Worm (Caenorhabditis elegans): ENCODE measurements around the gene Y45G12B.2.
A peak's percentile ranks its signal among the peaks of the same experiment; 100 is the strongest.

The Y45G12B.2 gene

ce11 chrV:2666600-2666999, 28.0 kb upstream of the Y45G12B.2 start, which contains the start of gene W02G9.4:
Gene W02G9.4 (plus strand): TSS chrV:2666900.
- no peak for TF ChIP-seq lin-13 (GFP tag; optimal IDR thresholded peaks at IDR 0.05)
- TF ChIP-seq ces-1 (GFP tag; optimal IDR thresholded peaks at IDR 0.05): no peak
- no peak for TF ChIP-seq nhr-47 (tag; optimal IDR thresholded peaks at IDR 0.05)
- TF ChIP-seq ztf-4 (tag; optimal IDR thresholded peaks at IDR 0.05): no peak
- no peak for TF ChIP-seq nhr-19 (GFP tag; conservative IDR thresholded peaks at IDR 0.05)
- TF ChIP-seq F16B12.6 (tag; optimal IDR thresholded peaks at IDR 0.05): no peak

- no peak for TF ChIP-seq efl-1 (optimal IDR thresholded peaks at IDR 0.05)
- TF ChIP-seq efl-1 (GFP tag; optimal IDR thresholded peaks at IDR 0.05 in 1 of 2): peak in 1 of 2 experiments; percentile 50
- TF ChIP-seq lin-13 (GFP tag; optimal IDR thresholded peaks at IDR 0.05): no peak
Observed at ce11 chrV:2671155-2671554, 23.4 kb upstream of the Y45G12B.2 start, which contains the start of gene kel-8. Gene kel-8 (plus strand): TSS chrV:2671455.

ce11 chrV:2672603-2673002, 22.0 kb upstream of the Y45G12B.2 start, which contains the start of gene W02G9.3:
Gene W02G9.3 (plus strand): TSS chrV:2672986.
- TF ChIP-seq hlh-17 (GFP tag; optimal IDR thresholded peaks at IDR 0.05; ENCODE audit: borderline replicate concordance): no peak
- TF ChIP-seq fos-1 (tag; optimal IDR thresholded peaks at IDR 0.05): peak; percentile 68
- TF ChIP-seq lin-35 (GFP tag; optimal IDR thresholded peaks at IDR 0.05): peak; percentile 87 to 95
- no peak for TF ChIP-seq sptf-1 (tag; optimal IDR thresholded peaks at IDR 0.05)
- peak; percentile 56 for TF ChIP-seq sox-4 (tag; optimal IDR thresholded peaks at IDR 0.05)
- TF ChIP-seq ceh-63 (GFP tag; optimal IDR thresholded peaks at IDR 0.05): no peak
- peak; percentile 66 to 89 (median 81) for TF ChIP-seq ceh-82 (tag; optimal IDR thresholded peaks at IDR 0.05)
- peak; percentile 47 for TF ChIP-seq jun-1 (tag; optimal IDR thresholded peaks at IDR 0.05)
- peak; percentile 86 to 94 for TF ChIP-seq efl-1 (optimal IDR thresholded peaks at IDR 0.05)
- TF ChIP-seq efl-1 (GFP tag; optimal IDR thresholded peaks at IDR 0.05 in 1 of 2): peak; percentile 90 to 99
- peak; percentile 80 for TF ChIP-seq blmp-1 (tag; optimal IDR thresholded peaks at IDR 0.05)
- TF ChIP-seq sup-37 (GFP tag; optimal IDR thresholded peaks at IDR 0.05): no peak
- TF ChIP-seq mep-1 (tag; optimal IDR thresholded peaks at IDR 0.05): peak; percentile 89
- peak; percentile 88 for TF ChIP-seq dsc-1 (tag; optimal IDR thresholded peaks at IDR 0.05)
- TF ChIP-seq lin-13 (GFP tag; optimal IDR thresholded peaks at IDR 0.05): peak; percentile 82
- no peak for TF ChIP-seq mab-9 (GFP tag; IDR thresholded peaks at IDR 0.05)
- peak in 1 of 2 experiments; percentile 61 for TF ChIP-seq mdl-1 (tag; optimal IDR thresholded peaks at IDR 0.05)
- TF ChIP-seq nhr-20 (tag; optimal IDR thresholded peaks at IDR 0.05): peak; percentile 76
- peak; percentile 45 for TF ChIP-seq F16B12.6 (tag; optimal IDR thresholded peaks at IDR 0.05)
- TF ChIP-seq snpc-4 (tag; optimal IDR thresholded peaks at IDR 0.05): peak; percentile 17
- TF ChIP-seq unc-86 (tag; optimal IDR thresholded peaks at IDR 0.05): peak; percentile 66
- peak in 1 of 6 experiments; percentile 66 for TF ChIP-seq elt-3 (tag; optimal IDR thresholded peaks at IDR 0.05)
- TF ChIP-seq pag-3 (tag; optimal IDR thresholded peaks at IDR 0.05; ENCODE audit: borderline replicate concordance, insufficient read depth): no peak
- TF ChIP-seq lin-15B (tag; optimal IDR thresholded peaks at IDR 0.05): peak; percentile 78
- peak; percentile 89 for TF ChIP-seq nhr-85 (tag)
- TF ChIP-seq nhr-28 (tag; optimal IDR thresholded peaks at IDR 0.05): no peak
- no peak for TF ChIP-seq Y116A8C.19 (tag; optimal IDR thresholded peaks at IDR 0.05; ENCODE audit: borderline replicate concordance)
- TF ChIP-seq vab-15 (tag; optimal IDR thresholded peaks at IDR 0.05): peak; percentile 99
- TF ChIP-seq zip-4 (GFP tag; optimal IDR thresholded peaks at IDR 0.05): no peak
- TF ChIP-seq skn-1 (tag; optimal IDR thresholded peaks at IDR 0.05): peak; percentile 88
- no peak for TF ChIP-seq hpl-2 (GFP tag; optimal IDR thresholded peaks at IDR 0.05)
- TF ChIP-seq ama-1 (optimal IDR thresholded peaks at IDR 0.05): peak; percentile 43
- TF ChIP-seq nhr-47 (tag; optimal IDR thresholded peaks at IDR 0.05): peak; percentile 85
- peak; percentile 78 for TF ChIP-seq tbx-2 (tag; optimal IDR thresholded peaks at IDR 0.05)
- TF ChIP-seq rnt-1 (tag; optimal IDR thresholded peaks at IDR 0.05): peak; percentile 87
- no peak for TF ChIP-seq hlh-4 (tag; optimal IDR thresholded peaks at IDR 0.05)
- peak; percentile 18 for TF ChIP-seq elt-2 (tag; optimal IDR thresholded peaks at IDR 0.05)
- TF ChIP-seq swsn-7 (tag; optimal IDR thresholded peaks at IDR 0.05): peak; percentile 80
- TF ChIP-seq mef-2 (tag; optimal IDR thresholded peaks at IDR 0.05): no peak
- peak; percentile 87 to 91 for TF ChIP-seq lsy-2 (tag; optimal IDR thresholded peaks at IDR 0.05)
- TF ChIP-seq unc-30 (tag; optimal IDR thresholded peaks at IDR 0.05): no peak
- no peak for TF ChIP-seq grh-1 (GFP tag; IDR thresholded peaks at IDR 0.05)
- peak; percentile 82 for TF ChIP-seq nhr-11 (tag; optimal IDR thresholded peaks at IDR 0.05)
- peak; percentile 63 for TF ChIP-seq aly-2 (tag; optimal IDR thresholded peaks at IDR 0.05)
- no peak for TF ChIP-seq unc-98 (GFP tag; IDR thresholded peaks at IDR 0.05)
